Worm (Caenorhabditis elegans) whole organism, L3 larva: Measurements from ENCODE around the gene sdc-3.

Experiments
- R02D3.7 ChIP-seq: fragments of 150-350 bp; optimal IDR thresholded peaks from 2 replicates; lab custom pipeline; 2014; ENCODE audit warnings: missing biosample characterization, missing genetic modification characterization
- fos-1 ChIP-seq: fragments of 150-350 bp; optimal IDR thresholded peaks from 2 replicates; lab custom pipeline; 2014; ENCODE audit warnings: missing biosample characterization, missing genetic modification characterization
- jun-1 ChIP-seq: fragments of 150-350 bp; optimal IDR thresholded peaks from 2 replicates; lab custom pipeline; 2014; ENCODE audit warnings: missing biosample characterization, missing genetic modification reagents, missing genetic modification characterization
- nfya-1 ChIP-seq: sonication (generic microtip); optimal IDR thresholded peaks from 2 replicates; lab custom pipeline; 2017; ENCODE audit warnings: missing genetic modification characterization, mild to moderate bottlenecking, missing compliant biosample characterization, antibody characterized with exemption, moderate library complexity; ENCODE audit not compliant: insufficient read depth
- nhr-12 ChIP-seq: fragments of 150-350 bp; optimal IDR thresholded peaks from 2 replicates; lab custom pipeline; 2014; ENCODE audit warnings: missing biosample characterization, missing genetic modification characterization
- pqm-1 ChIP-seq: fragments of 150-350 bp; optimal IDR thresholded peaks from 2 replicates; lab custom pipeline; 2017; ENCODE audit warnings: missing biosample characterization, missing genetic modification characterization, inconsistent platforms
- snpc-4 ChIP-seq: fragments of 150-350 bp; optimal IDR thresholded peaks from 2 replicates; lab custom pipeline; 2014; ENCODE audit warnings: missing biosample characterization, missing genetic modification characterization
- unc-62 ChIP-seq: fragments of 150-350 bp; sonication (generic microtip); optimal IDR thresholded peaks from 4 replicates; lab custom pipeline; 2014; ENCODE audit warnings: missing biosample characterization, missing genetic modification reagents, missing genetic modification characterization

- TF ChIP-seq R02D3.7 (tag; lab: Kevin White, UChicago) (no peak), nfya-1 (tag; lab: Kevin White, UChicago) (no peak), nhr-12 (tag; lab: Kevin White, UChicago) (no peak), pqm-1 (tag; lab: Kevin White, UChicago) (no peak), fos-1 (tag; lab: Kevin White, UChicago) (no peak), jun-1 (tag; lab: Kevin White, UChicago) (no peak), unc-62 (no peak), snpc-4 (tag; lab: Kevin White, UChicago) (no peak)
Measured at ce11 chrV:15011560-15011959, 36.4 kb downstream of the sdc-3 start, which contains the start of gene nmr-2.
